Worm (Caenorhabditis elegans) whole organism, young adult: ENCODE results near the gene T05C12.1.
A peak's percentile ranks its signal among the peaks of the same experiment; 100 is the strongest.

Experiments used
- B0019.2 ChIP-seq: fragments of 200-800 bp; sonication (Bioruptor generic); conservative IDR thresholded peaks from 2 replicates; pipeline ENCODE4 v1.3.6; 2022; ENCODE audit warnings: missing genetic modification reagents, missing genetic modification characterization, missing compliant biosample characterization
- B0336.3 ChIP-seq: fragments of 200-800 bp; sonication (Bioruptor generic); IDR thresholded peaks from 2 replicates; pipeline ENCODE4 v1.3.6; 2022; ENCODE audit warnings: missing genetic modification characterization, missing compliant biosample characterization
- D2030.7 ChIP-seq: fragments of 200-800 bp; sonication (Bioruptor generic); IDR thresholded peaks from 2 replicates; pipeline ENCODE4 v1.3.6; 2022; ENCODE audit warnings: missing genetic modification reagents, missing genetic modification characterization, missing compliant biosample characterization
- F10E7.11 ChIP-seq: sonication (generic microtip); optimal IDR thresholded peaks from 2 replicates; lab custom pipeline; 2017; ENCODE audit warnings: mild to moderate bottlenecking, missing genetic modification characterization, moderate library complexity, missing compliant biosample characterization
- F33H1.4 ChIP-seq: fragments of 200-800 bp; sonication (Bioruptor generic); IDR thresholded peaks from 2 replicates; pipeline ENCODE4 v1.3.6; 2022; ENCODE audit warnings: missing genetic modification reagents, missing genetic modification characterization, missing compliant biosample characterization
- F52B5.7 ChIP-seq: sonication (generic microtip); optimal IDR thresholded peaks from 2 replicates; lab custom pipeline; 2016; ENCODE audit warnings: mild to moderate bottlenecking, missing genetic modification characterization, missing compliant biosample characterization
- Y95B8A.8 ChIP-seq: fragments of 200-800 bp; sonication (Bioruptor generic); IDR thresholded peaks from 2 replicates; pipeline ENCODE4 v1.3.6; 2022; ENCODE audit warnings: missing genetic modification reagents, missing genetic modification characterization, missing compliant biosample characterization
- ama-1 ChIP-seq, 3 experiments: fragments of 150-350 bp in 1 of 3; sonication (generic microtip) in 2 of 3; optimal IDR thresholded peaks; 2 replicates each; lab custom pipeline; 2014 to 2018; ENCODE audit warnings: missing biosample characterization in 2 of 3, missing genetic modification characterization in 2 of 3, missing genetic modification reagents in 2 of 3
- athp-1 ChIP-seq: sonication (generic microtip); optimal IDR thresholded peaks from 2 replicates; lab custom pipeline; 2017; ENCODE audit warnings: mild to moderate bottlenecking, missing genetic modification characterization, missing compliant biosample characterization
- attf-5 ChIP-seq: fragments of 200-800 bp; sonication (Bioruptor generic); optimal IDR thresholded peaks from 2 replicates; lab custom pipeline; 2018; ENCODE audit warnings: mild to moderate bottlenecking, missing genetic modification characterization, missing compliant biosample characterization
- attf-6 ChIP-seq: fragments of 200-800 bp; sonication (Bioruptor generic); IDR thresholded peaks from 2 replicates; pipeline ENCODE4 v1.3.6; 2022; ENCODE audit warnings: missing genetic modification reagents, missing genetic modification characterization, missing compliant biosample characterization
- cebp-1 ChIP-seq, 2 experiments: fragments of 200-800 bp in 1 of 2; sonication (Bioruptor generic) in 1 of 2; sonication (generic microtip) in 1 of 2; IDR thresholded peaks in 1 of 2; optimal IDR thresholded peaks in 1 of 2; 2 replicates each; pipeline versions ENCODE4 v1.3.6 to Lab custom; 2017 to 2022; ENCODE audit warnings: missing compliant biosample characterization in 2 of 2, missing genetic modification characterization in 2 of 2, mild to moderate bottlenecking in 1 of 2, missing genetic modification reagents in 1 of 2, moderate library complexity in 1 of 2
- ceh-100 ChIP-seq: fragments of 200-800 bp; sonication (Bioruptor generic); IDR thresholded peaks from 2 replicates; pipeline ENCODE4 v1.3.6; 2022; ENCODE audit warnings: missing genetic modification reagents, missing genetic modification characterization, missing compliant biosample characterization
- ceh-58 ChIP-seq: fragments of 200-800 bp; sonication (Bioruptor generic); IDR thresholded peaks from 2 replicates; pipeline ENCODE4 v1.3.6; 2022; ENCODE audit warnings: missing genetic modification characterization, missing compliant biosample characterization
- ceh-79 ChIP-seq: sonication (generic microtip); optimal IDR thresholded peaks from 2 replicates; lab custom pipeline; 2017; ENCODE audit warnings: mild to moderate bottlenecking, missing genetic modification characterization, missing compliant biosample characterization
- die-1 ChIP-seq: sonication (generic microtip); optimal IDR thresholded peaks from 2 replicates; lab custom pipeline; 2016; ENCODE audit warnings: missing genotype, mild to moderate bottlenecking, missing genetic modification characterization, missing compliant biosample characterization
- dpl-1 ChIP-seq: fragments of 150-350 bp; optimal IDR thresholded peaks from 2 replicates; lab custom pipeline; 2014; ENCODE audit warnings: missing biosample characterization, missing genetic modification reagents, missing genetic modification characterization
- ekl-4 ChIP-seq: fragments of 200-800 bp; sonication (Bioruptor generic); IDR thresholded peaks from 2 replicates; pipeline ENCODE4 v1.3.6; 2022; ENCODE audit warnings: missing genetic modification reagents, missing genetic modification characterization, missing compliant biosample characterization
- hlh-26 ChIP-seq: fragments of 200-800 bp; sonication (Bioruptor generic); conservative IDR thresholded peaks from 2 replicates; pipeline ENCODE4 v1.3.6; 2022; ENCODE audit warnings: missing genetic modification reagents, missing genetic modification characterization, missing compliant biosample characterization
- hrde-1 ChIP-seq: sonication (generic microtip); optimal IDR thresholded peaks from 2 replicates; lab custom pipeline; 2016; ENCODE audit warnings: missing genetic modification characterization, mild to moderate bottlenecking, missing compliant biosample characterization, moderate library complexity, missing genotype, missing genetic modification reagents, borderline replicate concordance
- hsf-1 ChIP-seq: fragments of 200-800 bp; sonication (Bioruptor generic); IDR thresholded peaks from 2 replicates; pipeline ENCODE4 v1.3.6; 2022; ENCODE audit warnings: missing genetic modification reagents, missing genetic modification characterization, missing compliant biosample characterization
- let-526 ChIP-seq: fragments of 200-800 bp; sonication (Bioruptor generic); IDR thresholded peaks from 2 replicates; pipeline ENCODE4 v1.3.6; 2022; ENCODE audit warnings: missing genetic modification reagents, missing genetic modification characterization, missing compliant biosample characterization
- lin-35 ChIP-seq, 3 experiments: fragments of 150-350 bp in 2 of 3; sonication (generic microtip) in 1 of 3; optimal IDR thresholded peaks; 2 replicates each; lab custom pipeline; 2014 to 2018; ENCODE audit warnings: missing biosample characterization in 3 of 3, missing genetic modification characterization in 3 of 3, missing genetic modification reagents in 3 of 3
- lsl-1 ChIP-seq: fragments of 200-800 bp; sonication (Bioruptor generic); optimal IDR thresholded peaks from 2 replicates; lab custom pipeline; 2018; ENCODE audit warnings: mild to moderate bottlenecking, missing genetic modification characterization, moderate library complexity, missing compliant biosample characterization
- madf-6 ChIP-seq: fragments of 200-800 bp; sonication (Bioruptor generic); IDR thresholded peaks from 2 replicates; pipeline ENCODE4 v1.3.6; 2022; ENCODE audit warnings: missing genetic modification reagents, missing genetic modification characterization, missing compliant biosample characterization
- nfya-2 ChIP-seq: fragments of 200-800 bp; sonication (Bioruptor generic); IDR thresholded peaks from 2 replicates; pipeline ENCODE4 v1.3.6; 2022; ENCODE audit warnings: missing genetic modification reagents, missing genetic modification characterization, missing compliant biosample characterization
- nfyb-1 ChIP-seq: fragments of 200-800 bp; sonication (Bioruptor generic); IDR thresholded peaks from 2 replicates; pipeline ENCODE4 v1.3.6; 2022; ENCODE audit warnings: missing genetic modification reagents, missing genetic modification characterization, missing compliant biosample characterization
- nhr-27 ChIP-seq: fragments of 200-800 bp; sonication (Bioruptor generic); optimal IDR thresholded peaks from 2 replicates; lab custom pipeline; 2018; ENCODE audit warnings: mild to moderate bottlenecking, missing genetic modification characterization, moderate library complexity, missing compliant biosample characterization
- pbrm-1 ChIP-seq: fragments of 200-800 bp; sonication (Bioruptor generic); IDR thresholded peaks from 2 replicates; pipeline ENCODE4 v1.3.6; 2022; ENCODE audit warnings: missing genetic modification reagents, missing genetic modification characterization, missing compliant biosample characterization
- pha-4 ChIP-seq: fragments of 150-350 bp; sonication (generic microtip); optimal IDR thresholded peaks from 2 replicates; lab custom pipeline; 2014; ENCODE audit warnings: missing biosample characterization, missing genetic modification reagents, missing genetic modification characterization
- rcor-1 ChIP-seq: fragments of 200-800 bp; sonication (Bioruptor generic); IDR thresholded peaks from 2 replicates; pipeline ENCODE4 v1.3.6; 2022; ENCODE audit warnings: missing genetic modification reagents, missing genetic modification characterization, missing compliant biosample characterization
- repo-1 ChIP-seq: sonication (generic microtip); optimal IDR thresholded peaks from 2 replicates; lab custom pipeline; 2017; ENCODE audit warnings: mild to moderate bottlenecking, missing genetic modification characterization, missing compliant biosample characterization
- snpc-3.4 ChIP-seq: sonication (generic microtip); optimal IDR thresholded peaks from 2 replicates; lab custom pipeline; 2017; ENCODE audit warnings: missing genetic modification characterization, mild to moderate bottlenecking, missing compliant biosample characterization, antibody characterized with exemption, moderate library complexity, missing genotype, missing genetic modification reagents
- snpc-4 ChIP-seq, 5 experiments: fragments of 150-350 bp in 1 of 5; sonication (generic microtip) in 4 of 5; optimal IDR thresholded peaks; 2 replicates each; lab custom pipeline; 2014 to 2018; ENCODE audit warnings: missing genetic modification characterization in 5 of 5, missing biosample characterization in 3 of 5, antibody characterized with exemption in 2 of 5, mild to moderate bottlenecking in 2 of 5, missing compliant biosample characterization in 2 of 5, missing genotype in 2 of 5, moderate library complexity in 2 of 5, missing genetic modification reagents in 1 of 5
- somi-1 ChIP-seq: fragments of 200-800 bp; sonication (Bioruptor generic); optimal IDR thresholded peaks from 2 replicates; lab custom pipeline; 2018; ENCODE audit warnings: mild to moderate bottlenecking, missing genetic modification characterization, missing compliant biosample characterization
- sptf-2 ChIP-seq: fragments of 200-800 bp; sonication (Bioruptor generic); optimal IDR thresholded peaks from 2 replicates; lab custom pipeline; 2018; ENCODE audit warnings: mild to moderate bottlenecking, missing genetic modification characterization, missing compliant biosample characterization
- tbp1 ChIP-seq: fragments of 200-800 bp; sonication (Bioruptor generic); optimal IDR thresholded peaks from 2 replicates; lab custom pipeline; 2018; ENCODE audit warnings: mild to moderate bottlenecking, missing genetic modification characterization, missing compliant biosample characterization
- tlf-1 ChIP-seq: fragments of 200-800 bp; sonication (Bioruptor generic); optimal IDR thresholded peaks from 2 replicates; lab custom pipeline; 2018; ENCODE audit warnings: mild to moderate bottlenecking, missing genetic modification characterization, missing compliant biosample characterization
- xnd-1 ChIP-seq: sonication (generic microtip); optimal IDR thresholded peaks from 2 replicates; lab custom pipeline; 2016; ENCODE audit warnings: missing genotype, missing genetic modification reagents, missing genetic modification characterization, missing compliant biosample characterization
- ztf-25 ChIP-seq: fragments of 200-800 bp; sonication (Bioruptor generic); IDR thresholded peaks from 2 replicates; pipeline ENCODE4 v1.3.6; 2022; ENCODE audit warnings: missing genetic modification reagents, missing genetic modification characterization, missing compliant biosample characterization

T05C12.1 gene

ce11 chrII:8138015-8138546 lies 35.4 kb upstream of the T05C12.1 start, which contains the start of gene cdc-48.2 (continued):
- no peak for TF ChIP-seq hsf-1 (GFP tag; lab: Robert Waterston, UW)
- no peak for TF ChIP-seq hlh-26 (GFP tag; lab: Robert Waterston, UW)
- TF ChIP-seq ceh-58 (GFP tag; lab: Robert Waterston, UW) = no peak
- TF ChIP-seq die-1 (tag; lab: Kevin White, UChicago) = no peak

DNA sequence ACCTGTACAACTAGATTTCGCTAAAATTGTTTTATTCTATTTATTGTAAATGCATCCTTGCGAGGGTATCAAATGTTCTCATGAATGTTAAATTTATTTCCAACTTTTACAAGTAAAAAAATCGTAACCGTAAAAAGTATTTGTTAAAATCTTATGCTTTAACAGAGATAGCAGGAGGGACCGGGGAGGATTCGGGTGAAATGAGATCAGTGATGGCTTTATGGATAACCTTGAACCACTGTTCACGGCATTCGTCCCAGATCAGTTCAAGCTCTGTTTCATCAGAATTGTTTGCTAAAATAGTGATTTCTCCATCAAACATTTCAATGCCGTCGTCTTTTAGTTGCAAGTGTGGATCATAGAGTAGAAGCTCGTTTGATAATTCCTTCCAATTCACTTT lies 32.3 kb upstream of the T05C12.1 start:
- TF ChIP-seq ceh-100 (GFP tag; lab: Robert Waterston, UW) = 0 out of 2 replicates have a peak, but pooled peaks have one; percentile 14
- peak; percentile 15 for TF ChIP-seq repo-1 (tag; lab: Kevin White, UChicago)
- TF ChIP-seq ceh-79 = no peak
- 0 out of 2 replicates have a peak, but pooled peaks have one; percentile 7 for TF ChIP-seq B0019.2
- no peak for TF ChIP-seq rcor-1 (GFP tag; lab: Robert Waterston, UW)
- TF ChIP-seq ekl-4 = 0 out of 2 replicates have a peak, but pooled peaks have one; percentile 29
- TF ChIP-seq tbp1 (GFP tag; lab: Kevin White, UChicago) = peak; percentile 15
- peak; percentile 22 for TF ChIP-seq athp-1 (tag; lab: Kevin White, UChicago)
- TF ChIP-seq dpl-1 = no peak
- peak; percentile 57; the same call in 1 of the 2 replicates for TF ChIP-seq nfyb-1 (GFP tag; lab: Robert Waterston, UW)
- peak; percentile 66; the same call in 1 of the 2 replicates for TF ChIP-seq B0336.3 (GFP tag; lab: Robert Waterston, UW)
- TF ChIP-seq tlf-1 (GFP tag; lab: Kevin White, UChicago) = no peak
- no peak for TF ChIP-seq ztf-25 (GFP tag; lab: Robert Waterston, UW)
- TF ChIP-seq let-526 (GFP tag; lab: Robert Waterston, UW) = no peak
- no peak for TF ChIP-seq cebp-1 (GFP tag; IDR thresholded peaks at IDR 0.05; lab: Robert Waterston, UW)
- peak; percentile 41 for TF ChIP-seq cebp-1 (tag; optimal IDR thresholded peaks at IDR 0.05; lab: Kevin White, UChicago)
- no peak for TF ChIP-seq F10E7.11 (tag; lab: Kevin White, UChicago)
- TF ChIP-seq sptf-2 (GFP tag; lab: Kevin White, UChicago) = no peak
- TF ChIP-seq pbrm-1 = 0 out of 2 replicates have a peak, but pooled peaks have one; percentile 37
- TF ChIP-seq hrde-1 (tag; lab: Kevin White, UChicago) = peak; percentile 16
- TF ChIP-seq die-1 (tag; lab: Kevin White, UChicago) = peak; percentile 16
- 0 out of 2 replicates have a peak, but pooled peaks have one; percentile 28 for TF ChIP-seq D2030.7 (GFP tag; lab: Robert Waterston, UW)
- TF ChIP-seq ama-1 (optimal IDR thresholded peaks at IDR 0.05; lab: Kevin White, UChicago) = no peak
- peak in 1 of 2 experiments; percentile 31 for TF ChIP-seq ama-1 (GFP tag; optimal IDR thresholded peaks at IDR 0.05; lab: Kevin White, UChicago)
- no peak for TF ChIP-seq snpc-4 (GFP tag; optimal IDR thresholded peaks at IDR 0.05; lab: Kevin White, UChicago)
- TF ChIP-seq snpc-4 (tag; optimal IDR thresholded peaks at IDR 0.05; lab: Kevin White, UChicago) = peak in 1 of 4 experiments; percentile 3
- peak; percentile 73; the same call in 1 of the 2 replicates for TF ChIP-seq nfya-2
- TF ChIP-seq snpc-3.4 (tag; lab: Kevin White, UChicago) = peak; percentile 19
- TF ChIP-seq nhr-27 = peak; percentile 11
- 0 out of 2 replicates have a peak, but pooled peaks have one; percentile 58 for TF ChIP-seq attf-6 (GFP tag; lab: Robert Waterston, UW)
- TF ChIP-seq F52B5.7 (tag; lab: Kevin White, UChicago) = peak; percentile 7
- peak; percentile 36; the same call in 1 of the 2 replicates for TF ChIP-seq madf-6 (GFP tag; lab: Robert Waterston, UW)
- TF ChIP-seq, all 124 proteins: peak for 21

- peak; percentile 15 for TF ChIP-seq lsl-1
- no peak for TF ChIP-seq xnd-1
- peak; percentile 67 for TF ChIP-seq F33H1.4 (GFP tag; lab: Robert Waterston, UW)
- TF ChIP-seq pha-4 (tag; lab: Kevin White, UChicago) = peak; percentile 30
- TF ChIP-seq cebp-1 (GFP tag; IDR thresholded peaks at IDR 0.05; lab: Robert Waterston, UW) = no peak
- TF ChIP-seq cebp-1 (tag; optimal IDR thresholded peaks at IDR 0.05; lab: Kevin White, UChicago) = peak; percentile 55
- TF ChIP-seq Y95B8A.8 (GFP tag; lab: Robert Waterston, UW) = no peak
- TF ChIP-seq snpc-4 (GFP tag; optimal IDR thresholded peaks at IDR 0.05; lab: Kevin White, UChicago) = no peak
- peak in 1 of 4 experiments; percentile 47 for TF ChIP-seq snpc-4 (tag; optimal IDR thresholded peaks at IDR 0.05; lab: Kevin White, UChicago)
- TF ChIP-seq attf-5 = peak; percentile 29
- no peak for TF ChIP-seq somi-1
- no peak for TF ChIP-seq snpc-3.4 (tag; lab: Kevin White, UChicago)
- TF ChIP-seq lin-35 (GFP tag; optimal IDR thresholded peaks at IDR 0.05; lab: Kevin White, UChicago) = peak in 1 of 3 experiments; percentile 18
Measured at ce11 chrII:8143278-8143931, 30.1 kb upstream of the T05C12.1 start, which contains the start of the genes ints-11 and rpl-10. ints-11 (minus strand) TSS chrII:8143478. rpl-10 (plus strand) TSS chrII:8143881.
